Worm (Caenorhabditis elegans) whole organism, young adult: Measurements from ENCODE around the gene C08F1.10.

Experiments used
- C17E4.6 ChIP-seq: fragments of 200-800 bp; sonication (Bioruptor generic); IDR thresholded peaks from 2 replicates; pipeline ENCODE4 v1.3.6; 2022; ENCODE audit warnings: missing genetic modification reagents, missing genetic modification characterization, missing compliant biosample characterization
- Y67H2A.10 ChIP-seq: fragments of 200-800 bp; sonication (Bioruptor generic); conservative IDR thresholded peaks from 2 replicates; pipeline ENCODE4 v1.3.6; 2022; ENCODE audit warnings: missing genetic modification reagents, missing genetic modification characterization, missing compliant biosample characterization
- ama-1 ChIP-seq, 3 experiments: fragments of 150-350 bp in 1 of 3; sonication (generic microtip) in 2 of 3; optimal IDR thresholded peaks; 2 replicates each; lab custom pipeline; 2014 to 2018; ENCODE audit warnings: missing biosample characterization in 2 of 3, missing genetic modification characterization in 2 of 3, missing genetic modification reagents in 2 of 3
- dpl-1 ChIP-seq: fragments of 150-350 bp; optimal IDR thresholded peaks from 2 replicates; lab custom pipeline; 2014; ENCODE audit warnings: missing biosample characterization, missing genetic modification reagents, missing genetic modification characterization
- ekl-4 ChIP-seq: fragments of 200-800 bp; sonication (Bioruptor generic); IDR thresholded peaks from 2 replicates; pipeline ENCODE4 v1.3.6; 2022; ENCODE audit warnings: missing genetic modification reagents, missing genetic modification characterization, missing compliant biosample characterization
- hrde-1 ChIP-seq: sonication (generic microtip); optimal IDR thresholded peaks from 2 replicates; lab custom pipeline; 2016; ENCODE audit warnings: missing genetic modification characterization, mild to moderate bottlenecking, missing compliant biosample characterization, moderate library complexity, missing genotype, missing genetic modification reagents, borderline replicate concordance
- lin-35 ChIP-seq, 3 experiments: fragments of 150-350 bp in 2 of 3; sonication (generic microtip) in 1 of 3; optimal IDR thresholded peaks; 2 replicates each; lab custom pipeline; 2014 to 2018; ENCODE audit warnings: missing biosample characterization in 3 of 3, missing genetic modification characterization in 3 of 3, missing genetic modification reagents in 3 of 3
- madf-3 ChIP-seq: fragments of 200-800 bp; sonication (Bioruptor generic); IDR thresholded peaks from 2 replicates; pipeline ENCODE4 v1.3.6; 2022; ENCODE audit warnings: missing genetic modification reagents, missing genetic modification characterization, missing compliant biosample characterization
- nfya-1 ChIP-seq: sonication (generic microtip); optimal IDR thresholded peaks from 2 replicates; lab custom pipeline; 2017; ENCODE audit warnings: antibody characterized with exemption, missing compliant biosample characterization, missing genetic modification characterization, borderline replicate concordance; ENCODE audit not compliant: insufficient read depth
- pha-4 ChIP-seq: fragments of 150-350 bp; sonication (generic microtip); optimal IDR thresholded peaks from 2 replicates; lab custom pipeline; 2014; ENCODE audit warnings: missing biosample characterization, missing genetic modification reagents, missing genetic modification characterization
- ztf-22 ChIP-seq: fragments of 200-800 bp; sonication (Bioruptor generic); optimal IDR thresholded peaks from 2 replicates; lab custom pipeline; 2018; ENCODE audit warnings: mild to moderate bottlenecking, missing genetic modification characterization, moderate library complexity, missing compliant biosample characterization

DNA sequence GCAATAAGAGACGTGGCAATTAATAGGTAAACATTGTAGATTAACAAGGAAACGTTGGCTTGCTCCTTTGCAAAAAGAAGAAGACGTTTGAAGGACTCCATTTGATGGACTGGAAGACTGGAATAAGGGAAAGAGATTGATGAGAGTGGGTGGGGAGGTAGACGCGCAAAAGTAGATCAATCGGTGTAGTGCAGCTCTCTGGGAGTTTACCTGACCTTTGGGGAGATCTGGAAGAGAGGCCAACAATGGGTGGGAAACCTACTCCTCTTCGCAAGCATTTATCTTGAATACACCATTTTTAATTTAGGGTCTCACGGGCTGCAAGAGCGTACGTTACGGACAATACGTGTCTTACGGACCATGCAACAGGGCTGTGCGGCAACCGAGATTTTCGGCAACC, 20.2 kb upstream of the C08F1.10 start, which contains the start of gene C08F1.12:
- TF ChIP-seq madf-3 (no peak), hrde-1 (tag; lab: Kevin White, UChicago) (no peak), C17E4.6 (GFP tag; lab: Robert Waterston, UW) (no peak), ekl-4 (GFP tag; lab: Robert Waterston, UW) (no peak), dpl-1 (GFP tag; lab: Kevin White, UChicago) (no peak), ama-1 (optimal IDR thresholded peaks at IDR 0.05; lab: Kevin White, UChicago) (no peak), ama-1 (GFP tag; optimal IDR thresholded peaks at IDR 0.05; lab: Kevin White, UChicago) (no peak), lin-35 (GFP tag; optimal IDR thresholded peaks at IDR 0.05; lab: Kevin White, UChicago) (no peak), ztf-22 (GFP tag; lab: Kevin White, UChicago) (no peak), Y67H2A.10 (GFP tag; lab: Robert Waterston, UW) (no peak), nfya-1 (no peak), pha-4 (tag; lab: Kevin White, UChicago) (no peak)
